Fruit fly (Drosophila melanogaster) whole organism, embryonic: ENCODE measurements around the gene sdt.

Experiments used
- Aef1 ChIP-seq: fragments of 200-800 bp; sonication (Bioruptor generic); IDR thresholded peaks from 3 replicates; pipeline ENCODE4 v1.3.6; 2022; ENCODE audit warnings: missing biosample characterization, missing genetic modification characterization
- CG10147 ChIP-seq: fragments of 200-800 bp; sonication (Bioruptor generic); optimal IDR thresholded peaks from 2 replicates; lab custom pipeline; 2019; ENCODE audit warnings: missing biosample characterization, mild to moderate bottlenecking, missing genetic modification characterization, moderate library complexity
- CG11456 ChIP-seq: fragments of 200-800 bp; sonication (Bioruptor generic); IDR thresholded peaks from 3 replicates; pipeline ENCODE4 v1.3.6; 2022; ENCODE audit warnings: missing biosample characterization, missing genetic modification characterization
- CG12104 ChIP-seq: fragments of 200-800 bp; sonication (Bioruptor generic); optimal IDR thresholded peaks from 3 replicates; lab custom pipeline; 2016; ENCODE audit warnings: missing biosample characterization, missing genetic modification characterization
- CG12236 ChIP-seq: fragments of 200-800 bp; sonication (Bioruptor generic); optimal IDR thresholded peaks from 2 replicates; lab custom pipeline; 2016; ENCODE audit warnings: missing biosample characterization, missing genetic modification characterization
- CG12299 ChIP-seq: fragments of 200-800 bp; sonication (Bioruptor generic); optimal IDR thresholded peaks from 2 replicates; lab custom pipeline; 2018; ENCODE audit warnings: missing biosample characterization, mild to moderate bottlenecking, missing genetic modification characterization
- CG13296 ChIP-seq: fragments of 200-800 bp; sonication (Bioruptor generic); optimal IDR thresholded peaks from 3 replicates; lab custom pipeline; 2018; ENCODE audit warnings: missing biosample characterization, mild to moderate bottlenecking, missing genetic modification characterization
- CG13894 ChIP-seq: fragments of 200-800 bp; sonication (Bioruptor generic); optimal IDR thresholded peaks from 3 replicates; lab custom pipeline; 2018; ENCODE audit warnings: missing biosample characterization, mild to moderate bottlenecking, missing genetic modification characterization, moderate library complexity
- CG14965 ChIP-seq: fragments of 200-800 bp; sonication (Bioruptor generic); optimal IDR thresholded peaks from 2 replicates; lab custom pipeline; 2016; ENCODE audit warnings: missing biosample characterization, missing genetic modification characterization, borderline replicate concordance
- CG15269 ChIP-seq: fragments of 200-800 bp; sonication (Bioruptor generic); optimal IDR thresholded peaks from 2 replicates; lab custom pipeline; 2018; ENCODE audit warnings: missing biosample characterization, mild to moderate bottlenecking, missing genetic modification characterization, moderate library complexity
- CG1602 ChIP-seq: fragments of 200-800 bp; sonication (Bioruptor generic); optimal IDR thresholded peaks from 3 replicates; lab custom pipeline; 2016; ENCODE audit warnings: missing biosample characterization, missing genetic modification characterization
- CG17359 ChIP-seq: fragments of 200-800 bp; sonication (Bioruptor generic); optimal IDR thresholded peaks from 3 replicates; lab custom pipeline; 2018; ENCODE audit warnings: missing biosample characterization, mild to moderate bottlenecking, missing genetic modification characterization, moderate library complexity
- CG17568 ChIP-seq: fragments of 200-800 bp; sonication (Bioruptor generic); optimal IDR thresholded peaks from 2 replicates; lab custom pipeline; 2018; ENCODE audit warnings: missing biosample characterization, mild to moderate bottlenecking, missing genetic modification characterization, moderate library complexity
- CG17829 ChIP-seq: fragments of 200-800 bp; optimal IDR thresholded peaks from 2 replicates; lab custom pipeline; 2019; ENCODE audit warnings: missing biosample characterization, mild to moderate bottlenecking, missing genetic modification characterization, moderate library complexity
- CG2202 ChIP-seq: fragments of 200-800 bp; sonication (Bioruptor generic); optimal IDR thresholded peaks from 2 replicates; lab custom pipeline; 2018; ENCODE audit warnings: missing biosample characterization, mild to moderate bottlenecking, missing genetic modification characterization
- CG31365 ChIP-seq: fragments of 200-800 bp; sonication (Bioruptor generic); optimal IDR thresholded peaks from 2 replicates; lab custom pipeline; 2018; ENCODE audit warnings: missing biosample characterization, mild to moderate bottlenecking, missing genetic modification characterization
- CG3407 ChIP-seq: fragments of 200-800 bp; sonication (Bioruptor generic); optimal IDR thresholded peaks from 2 replicates; lab custom pipeline; 2018; ENCODE audit warnings: missing biosample characterization, mild to moderate bottlenecking, missing genetic modification characterization
- CoRest ChIP-seq: fragments of 200-800 bp; sonication (Bioruptor generic); optimal IDR thresholded peaks from 3 replicates; lab custom pipeline; 2018; ENCODE audit warnings: missing biosample characterization, mild to moderate bottlenecking, missing genetic modification characterization, moderate library complexity
- Dad ChIP-seq: fragments of 200-800 bp; sonication (Bioruptor generic); optimal IDR thresholded peaks from 3 replicates; lab custom pipeline; 2016; ENCODE audit warnings: missing biosample characterization, missing genetic modification characterization
- Dref ChIP-seq: fragments of 200-800 bp; sonication (Bioruptor generic); IDR thresholded peaks from 2 replicates; pipeline ENCODE4 v1.3.6; 2022; ENCODE audit warnings: missing biosample characterization, missing genetic modification characterization
- Gug ChIP-seq: fragments of 200-800 bp; sonication (Bioruptor generic); IDR thresholded peaks from 4 replicates; pipeline ENCODE4 v1.3.6; 2022; ENCODE audit warnings: missing biosample characterization, missing genetic modification characterization
- HHEX ChIP-seq: fragments of 200-800 bp; sonication (Bioruptor generic); optimal IDR thresholded peaks from 3 replicates; lab custom pipeline; 2017; ENCODE audit warnings: missing biosample characterization, mild to moderate bottlenecking, missing genetic modification characterization, missing genetic modification reagents
- Kr ChIP-seq: fragments of 200-800 bp; sonication (Bioruptor generic); optimal IDR thresholded peaks from 2 replicates; lab custom pipeline; 2017; ENCODE audit warnings: missing biosample characterization, mild to moderate bottlenecking, missing genetic modification characterization
- NC2α ChIP-seq: fragments of 200-800 bp; sonication (Bioruptor generic); optimal IDR thresholded peaks from 2 replicates; lab custom pipeline; 2016; ENCODE audit warnings: missing biosample characterization, missing genetic modification characterization
- Neu2 ChIP-seq: fragments of 200-800 bp; sonication (Bioruptor generic); optimal IDR thresholded peaks from 3 replicates; lab custom pipeline; 2016; ENCODE audit warnings: missing biosample characterization, missing genetic modification characterization, borderline replicate concordance
- Rx ChIP-seq: fragments of 200-800 bp; sonication (Bioruptor generic); IDR thresholded peaks from 2 replicates; pipeline ENCODE4 v1.3.6; 2022; ENCODE audit warnings: missing biosample characterization, missing genetic modification characterization
- Six4 ChIP-seq: fragments of 200-800 bp; sonication (Bioruptor generic); optimal IDR thresholded peaks from 2 replicates; lab custom pipeline; 2016; ENCODE audit warnings: missing biosample characterization, missing genetic modification characterization
- Stat92E ChIP-seq, 3 experiments: fragments of >200 bp in 2 of 3; fragments of 200-800 bp in 1 of 3; sonication (Bioruptor generic) in 1 of 3; optimal IDR thresholded peaks; 2 replicates each; lab custom pipeline; 2017 to 2019; ENCODE audit warnings: missing biosample characterization in 3 of 3, missing genetic modification characterization in 3 of 3, mild to moderate bottlenecking in 1 of 3, moderate library complexity in 1 of 3
- Trl ChIP-seq, 3 experiments: fragments of >200 bp in 2 of 3; fragments of 200-800 bp in 1 of 3; sonication (Bioruptor generic) in 1 of 3; optimal IDR thresholded peaks; 2 replicates in 1 of 3; 3 replicates in 2 of 3; lab custom pipeline; 2016 to 2017; ENCODE audit warnings: missing biosample characterization in 1 of 3, missing genetic modification characterization in 1 of 3
- bigmax ChIP-seq: fragments of 200-800 bp; sonication (Bioruptor generic); optimal IDR thresholded peaks from 2 replicates; lab custom pipeline; 2018; ENCODE audit warnings: missing biosample characterization, mild to moderate bottlenecking, missing genetic modification characterization
- cato ChIP-seq: fragments of 200-800 bp; sonication (Bioruptor generic); optimal IDR thresholded peaks from 2 replicates; lab custom pipeline; 2016; ENCODE audit warnings: missing biosample characterization, missing genetic modification characterization, borderline replicate concordance
- crol ChIP-seq: fragments of 200-800 bp; sonication (Bioruptor generic); IDR thresholded peaks from 2 replicates; pipeline ENCODE4 v1.3.6; 2022; ENCODE audit warnings: missing biosample characterization, missing genetic modification characterization
- esg ChIP-seq: fragments of 200-800 bp; sonication (Bioruptor generic); conservative IDR thresholded peaks from 2 replicates; pipeline ENCODE4 v1.3.6; 2022; ENCODE audit warnings: missing biosample characterization, missing genetic modification characterization
- eyg ChIP-seq: fragments of 200-800 bp; sonication (Bioruptor generic); optimal IDR thresholded peaks from 3 replicates; lab custom pipeline; 2016; ENCODE audit warnings: missing biosample characterization, missing genetic modification characterization
- fd102C ChIP-seq: fragments of 200-800 bp; sonication (Bioruptor generic); optimal IDR thresholded peaks from 2 replicates; lab custom pipeline; 2018; ENCODE audit warnings: missing biosample characterization, mild to moderate bottlenecking, missing genetic modification characterization, moderate library complexity
- fd64A ChIP-seq: fragments of 200-800 bp; sonication (Bioruptor generic); optimal IDR thresholded peaks from 3 replicates; lab custom pipeline; 2018; ENCODE audit warnings: missing biosample characterization, mild to moderate bottlenecking, missing genetic modification characterization
- ftz-f1 ChIP-seq: fragments of 200-800 bp; sonication (Bioruptor generic); optimal IDR thresholded peaks from 2 replicates; lab custom pipeline; 2016; ENCODE audit warnings: missing biosample characterization, missing genetic modification characterization
- gfzf ChIP-seq: fragments of 200-800 bp; sonication (Bioruptor generic); optimal IDR thresholded peaks from 2 replicates; lab custom pipeline; 2016; ENCODE audit warnings: missing biosample characterization, mild to moderate bottlenecking, missing genetic modification characterization, moderate library complexity
- her ChIP-seq: fragments of 200-800 bp; sonication (Bioruptor generic); optimal IDR thresholded peaks from 2 replicates; lab custom pipeline; 2016; ENCODE audit warnings: missing biosample characterization, missing genetic modification characterization
- jumu ChIP-seq: fragments of 200-800 bp; sonication (Bioruptor generic); optimal IDR thresholded peaks from 3 replicates; lab custom pipeline; 2016; ENCODE audit warnings: missing biosample characterization, missing genetic modification characterization
- lilli ChIP-seq: fragments of 200-800 bp; sonication (Bioruptor generic); optimal IDR thresholded peaks from 3 replicates; lab custom pipeline; 2016; ENCODE audit warnings: missing biosample characterization, missing genetic modification characterization
- onecut ChIP-seq: fragments of 200-800 bp; sonication (Bioruptor generic); IDR thresholded peaks from 2 replicates; pipeline ENCODE4 v1.3.6; 2022; ENCODE audit warnings: missing biosample characterization, missing genetic modification characterization
- otp ChIP-seq: fragments of 200-800 bp; sonication (Bioruptor generic); IDR thresholded peaks from 3 replicates; pipeline ENCODE4, ENCODE4 v1.3.6; 2022; ENCODE audit warnings: missing biosample characterization, missing genetic modification characterization
- repo ChIP-seq: fragments of 200-800 bp; sonication (Bioruptor generic); optimal IDR thresholded peaks from 2 replicates; lab custom pipeline; 2016; ENCODE audit warnings: missing biosample characterization, missing genetic modification characterization
- slbo ChIP-seq: fragments of 200-800 bp; sonication (Bioruptor generic); IDR thresholded peaks from 2 replicates; pipeline ENCODE4 v1.3.6; 2022; ENCODE audit warnings: missing biosample characterization, missing genetic modification characterization
- slp2 ChIP-seq: fragments of 200-800 bp; sonication (Bioruptor generic); optimal IDR thresholded peaks from 2 replicates; lab custom pipeline; 2016; ENCODE audit warnings: missing biosample characterization, missing genetic modification characterization
- tna ChIP-seq: fragments of 200-800 bp; sonication (Bioruptor generic); IDR thresholded peaks from 2 replicates; pipeline ENCODE4 v1.3.6; 2022; ENCODE audit warnings: missing biosample characterization, missing genetic modification characterization; ENCODE audit not compliant: partially characterized antibody
- vvl ChIP-seq: fragments of 200-800 bp; sonication (Bioruptor generic); IDR thresholded peaks from 2 replicates; pipeline ENCODE4 v1.3.6; 2022; ENCODE audit warnings: missing biosample characterization, missing genetic modification characterization

The sdt gene

dm6 chrX:8271363-8272061 lies 93.2 kb downstream of the sdt start, which contains the start of gene Corp (continued):
- TF ChIP-seq gfzf (no peak), CG2202 (tag; lab: Kevin White, UChicago) (peak; percentile 17), Six4 (no peak), otp (GFP tag; lab: Robert Waterston, UW) (no peak), cato (GFP tag; lab: Kevin White, UChicago) (no peak), Kr (no peak), Neu2 (GFP tag; lab: Kevin White, UChicago) (no peak), slp2 (GFP tag; lab: Kevin White, UChicago) (no peak), NC2α (GFP tag; lab: Kevin White, UChicago) (peak; percentile 52), CG10147 (GFP tag; lab: Kevin White, UChicago) (no peak), Aef1 (GFP tag; lab: Robert Waterston, UW) (no peak), CG12104 (GFP tag; lab: Kevin White, UChicago) (no peak), repo (GFP tag; lab: Kevin White, UChicago) (no peak), Rx (GFP tag; lab: Robert Waterston, UW) (no peak), HHEX (GFP tag; lab: Kevin White, UChicago) (peak; percentile 17), eyg (no peak), CG31365 (tag; lab: Kevin White, UChicago) (peak; percentile 73), tna (GFP tag; lab: Robert Waterston, UW) (no peak), vvl (GFP tag; lab: Robert Waterston, UW) (0 out of 2 replicates have a peak, but pooled peaks have one; percentile 54), CoRest (peak; percentile 5), CG11456 (GFP tag; lab: Robert Waterston, UW) (no peak), CG1602 (GFP tag; lab: Kevin White, UChicago) (no peak), Stat92E (GFP tag; optimal IDR thresholded peaks at IDR 0.05; lab: Kevin White, UChicago) (no peak), esg (GFP tag; lab: Robert Waterston, UW) (no peak), CG17829 (peak; percentile 53), CG12299 (no peak), bigmax (GFP tag; lab: Kevin White, UChicago) (no peak), fd64A (GFP tag; lab: Kevin White, UChicago) (no peak), crol (GFP tag; lab: Robert Waterston, UW) (no peak), CG14965 (no peak), CG17568 (GFP tag; lab: Kevin White, UChicago) (no peak), Trl (optimal IDR thresholded peaks at IDR 0.05; lab: Kevin White, UChicago) (peak; percentile 10 to 46), Trl (GFP tag; optimal IDR thresholded peaks at IDR 0.05; lab: Kevin White, UChicago) (no peak), CG17359 (tag; lab: Kevin White, UChicago) (peak; percentile 57), onecut (GFP tag; lab: Robert Waterston, UW) (no peak), lilli (no peak), CG15269 (peak; percentile 41), her (GFP tag; lab: Kevin White, UChicago) (no peak), CG13296 (GFP tag; lab: Kevin White, UChicago) (peak; percentile 29), slbo (GFP tag; lab: Robert Waterston, UW) (0 out of 2 replicates have a peak, but pooled peaks have one; percentile 15), jumu (GFP tag; lab: Kevin White, UChicago) (no peak), fd102C (GFP tag; lab: Kevin White, UChicago) (no peak), Gug (GFP tag; lab: Robert Waterston, UW) (no peak), CG3407 (GFP tag; lab: Kevin White, UChicago) (peak; percentile 7), CG13894 (tag; lab: Kevin White, UChicago) (no peak), Dad (GFP tag; lab: Kevin White, UChicago) (no peak), ftz-f1 (GFP tag; lab: Kevin White, UChicago) (no peak), Dref (no peak), CG12236 (GFP tag; lab: Kevin White, UChicago) (no peak)
